Worm (Caenorhabditis elegans) whole organism, late embryonic: ENCODE data around the gene hlh-33.

Source experiments
- T23F11.4 ChIP-seq: fragments of 200-800 bp; sonication (Bioruptor generic); optimal IDR thresholded peaks from 2 replicates; lab custom pipeline; 2018; ENCODE audit warnings: mild to moderate bottlenecking, missing genetic modification characterization, missing compliant biosample characterization
- ahr-1 ChIP-seq: sonication (generic microtip); optimal IDR thresholded peaks from 2 replicates; lab custom pipeline; 2016; ENCODE audit warnings: missing genetic modification characterization, missing compliant biosample characterization
- ama-1 ChIP-seq: fragments of 150-350 bp; optimal IDR thresholded peaks from 2 replicates; lab custom pipeline; 2014
- ceh-19 ChIP-seq: fragments of 200-800 bp; sonication (Bioruptor generic); optimal IDR thresholded peaks from 2 replicates; lab custom pipeline; 2018; ENCODE audit warnings: mild to moderate bottlenecking, missing genetic modification characterization, missing compliant biosample characterization
- ceh-2 ChIP-seq: sonication (generic microtip); optimal IDR thresholded peaks from 2 replicates; lab custom pipeline; 2016; ENCODE audit warnings: missing genotype, missing genetic modification characterization, missing compliant biosample characterization
- ceh-22 ChIP-seq: sonication (generic microtip); optimal IDR thresholded peaks from 2 replicates; lab custom pipeline; 2017; ENCODE audit warnings: missing biosample characterization, missing genetic modification characterization
- ceh-24 ChIP-seq: sonication (generic microtip); optimal IDR thresholded peaks from 2 replicates; lab custom pipeline; 2016; ENCODE audit warnings: mild to moderate bottlenecking, missing genetic modification characterization, missing compliant biosample characterization
- ceh-34 ChIP-seq: sonication (generic microtip); optimal IDR thresholded peaks from 2 replicates; lab custom pipeline; 2016; ENCODE audit warnings: mild to moderate bottlenecking, missing genetic modification characterization, missing compliant biosample characterization
- ceh-45 ChIP-seq: fragments of 200-800 bp; sonication (Bioruptor generic); IDR thresholded peaks from 2 replicates; pipeline ENCODE4 v1.3.6; 2022; ENCODE audit warnings: missing genetic modification reagents, missing genetic modification characterization, missing compliant biosample characterization
- ceh-48 ChIP-seq: sonication (generic microtip); optimal IDR thresholded peaks from 2 replicates; lab custom pipeline; 2016; ENCODE audit warnings: missing genetic modification characterization, inconsistent platforms, missing compliant biosample characterization
- ceh-6 ChIP-seq: fragments of 200-800 bp; sonication (Bioruptor generic); optimal IDR thresholded peaks from 2 replicates; lab custom pipeline; 2018; ENCODE audit warnings: mild to moderate bottlenecking, missing genetic modification characterization, missing compliant biosample characterization
- che-1 ChIP-seq: sonication (generic microtip); optimal IDR thresholded peaks from 2 replicates; lab custom pipeline; 2016; ENCODE audit warnings: mild to moderate bottlenecking, missing genetic modification characterization, missing compliant biosample characterization
- ets-4 ChIP-seq: sonication (generic microtip); optimal IDR thresholded peaks from 2 replicates; lab custom pipeline; 2016; ENCODE audit warnings: missing genetic modification characterization, missing compliant biosample characterization
- eyg-1 ChIP-seq: sonication (generic microtip); optimal IDR thresholded peaks from 2 replicates; lab custom pipeline; 2016; ENCODE audit warnings: missing genotype, missing genetic modification characterization, missing compliant biosample characterization
- fkh-6 ChIP-seq: sonication (generic microtip); optimal IDR thresholded peaks from 2 replicates; lab custom pipeline; 2016; ENCODE audit warnings: missing genetic modification characterization, missing compliant biosample characterization
- hlh-13 ChIP-seq: fragments of 200-800 bp; sonication (Bioruptor generic); optimal IDR thresholded peaks from 2 replicates; lab custom pipeline; 2018; ENCODE audit warnings: mild to moderate bottlenecking, missing genetic modification characterization, missing compliant biosample characterization
- hlh-15 ChIP-seq: sonication (generic microtip); optimal IDR thresholded peaks from 2 replicates; lab custom pipeline; 2016; ENCODE audit warnings: missing genetic modification characterization, missing compliant biosample characterization
- lin-11 ChIP-seq: fragments of 200-800 bp; sonication (Bioruptor generic); optimal IDR thresholded peaks from 2 replicates; lab custom pipeline; 2018; ENCODE audit warnings: mild to moderate bottlenecking, missing genetic modification characterization, missing compliant biosample characterization
- madf-2 ChIP-seq: sonication (generic microtip); optimal IDR thresholded peaks from 2 replicates; lab custom pipeline; 2017; ENCODE audit warnings: missing genetic modification characterization, missing compliant biosample characterization
- mec-3 ChIP-seq: sonication (generic microtip); optimal IDR thresholded peaks from 2 replicates; lab custom pipeline; 2016; ENCODE audit warnings: borderline replicate concordance, missing genetic modification characterization, missing compliant biosample characterization
- nfya-1 ChIP-seq: sonication (generic microtip); optimal IDR thresholded peaks from 2 replicates; lab custom pipeline; 2017; ENCODE audit warnings: missing genetic modification characterization, mild to moderate bottlenecking, missing compliant biosample characterization, antibody characterized with exemption, moderate library complexity
- nhr-11 ChIP-seq: fragments of 150-350 bp; optimal IDR thresholded peaks from 2 replicates; lab custom pipeline; 2014; ENCODE audit warnings: missing biosample characterization, missing genetic modification characterization
- npax-4 ChIP-seq: sonication (generic microtip); optimal IDR thresholded peaks from 2 replicates; lab custom pipeline; 2016; ENCODE audit warnings: missing genetic modification characterization, missing compliant biosample characterization
- odd-2 ChIP-seq: sonication (generic microtip); optimal IDR thresholded peaks from 2 replicates; lab custom pipeline; 2017; ENCODE audit warnings: antibody characterized with exemption, mild to moderate bottlenecking, missing genetic modification characterization, missing compliant biosample characterization
- pag-3 ChIP-seq: sonication (generic microtip); optimal IDR thresholded peaks from 2 replicates; lab custom pipeline; 2016; ENCODE audit warnings: missing compliant biosample characterization, missing genetic modification characterization, borderline replicate concordance
- pax-1 ChIP-seq: fragments of 150-350 bp; optimal IDR thresholded peaks from 2 replicates; lab custom pipeline; 2014; ENCODE audit warnings: missing biosample characterization, missing genetic modification characterization
- pha-2 ChIP-seq: sonication (generic microtip); optimal IDR thresholded peaks from 2 replicates; lab custom pipeline; 2017; ENCODE audit warnings: mild to moderate bottlenecking, missing genetic modification characterization, missing compliant biosample characterization
- pqm-1 ChIP-seq: sonication (generic microtip); optimal IDR thresholded peaks from 2 replicates; lab custom pipeline; 2016; ENCODE audit warnings: missing genetic modification characterization, missing compliant biosample characterization
- pros-1 ChIP-seq: fragments of 150-350 bp; optimal IDR thresholded peaks from 2 replicates; lab custom pipeline; 2014; ENCODE audit warnings: missing biosample characterization, missing genetic modification reagents, missing genetic modification characterization
- ref-2 ChIP-seq: sonication (generic microtip); optimal IDR thresholded peaks from 2 replicates; lab custom pipeline; 2016; ENCODE audit warnings: missing genetic modification characterization, missing compliant biosample characterization
- sdc-2 ChIP-seq: sonication (generic microtip); optimal IDR thresholded peaks from 2 replicates; lab custom pipeline; 2016; ENCODE audit warnings: missing genotype, missing genetic modification characterization, missing compliant biosample characterization
- sox-2 ChIP-seq: fragments of 200-800 bp; sonication (Bioruptor generic); IDR thresholded peaks from 2 replicates; pipeline ENCODE4 v1.3.6; 2022; ENCODE audit warnings: missing genetic modification reagents, missing genetic modification characterization, missing compliant biosample characterization
- sox-4 ChIP-seq: sonication (generic microtip); optimal IDR thresholded peaks from 2 replicates; lab custom pipeline; 2017; ENCODE audit warnings: mild to moderate bottlenecking, missing genetic modification characterization, inconsistent platforms, missing compliant biosample characterization
- syd-9 ChIP-seq: sonication (generic microtip); optimal IDR thresholded peaks from 2 replicates; lab custom pipeline; 2016; ENCODE audit warnings: mild to moderate bottlenecking, missing genetic modification characterization, moderate library complexity, missing compliant biosample characterization
- tbx-7 ChIP-seq: sonication (generic microtip); optimal IDR thresholded peaks from 2 replicates; lab custom pipeline; 2016; ENCODE audit warnings: missing genotype, missing genetic modification characterization, missing compliant biosample characterization
- ttx-3 ChIP-seq: sonication (generic microtip); optimal IDR thresholded peaks from 2 replicates; lab custom pipeline; 2016; ENCODE audit warnings: missing genetic modification reagents, missing genetic modification characterization, missing compliant biosample characterization
- unc-3 ChIP-seq, 2 experiments: fragments of 200-800 bp in 1 of 2; sonication (Bioruptor generic) in 1 of 2; sonication (generic microtip) in 1 of 2; conservative IDR thresholded peaks in 1 of 2; optimal IDR thresholded peaks in 1 of 2; 2 replicates each; pipeline versions ENCODE4 v1.3.6 to Lab custom; 2016 to 2022; ENCODE audit warnings: missing compliant biosample characterization in 2 of 2, missing genetic modification characterization in 2 of 2, missing genetic modification reagents in 1 of 2
- unc-42 ChIP-seq: sonication (generic microtip); optimal IDR thresholded peaks from 2 replicates; lab custom pipeline; 2016; ENCODE audit warnings: missing genotype, missing genetic modification characterization, missing compliant biosample characterization
- unc-86 ChIP-seq: sonication (generic microtip); optimal IDR thresholded peaks from 2 replicates; lab custom pipeline; 2016; ENCODE audit warnings: missing genetic modification characterization, missing compliant biosample characterization
- zip-5 ChIP-seq: sonication (generic microtip); optimal IDR thresholded peaks from 2 replicates; lab custom pipeline; 2016; ENCODE audit warnings: missing genetic modification characterization, missing compliant biosample characterization

Gene hlh-33

ce11 chrIII:1848747-1849146 lies 6.4 kb upstream of the hlh-33 start, which contains the start of gene pqn-82:
Gene pqn-82 (plus strand): TSS chrIII:1849047.
- TF ChIP-seq pha-2 (tag; lab: Kevin White, UChicago) (no peak), unc-86 (tag; lab: Kevin White, UChicago) (no peak), syd-9 (tag; lab: Kevin White, UChicago) (no peak), ama-1 (lab: Kevin White, UChicago) (no peak), pag-3 (no peak), hlh-13 (GFP tag; lab: Kevin White, UChicago) (no peak), ref-2 (tag; lab: Kevin White, UChicago) (no peak), unc-3 (GFP tag; conservative IDR thresholded peaks at IDR 0.05; lab: Robert Waterston, UW) (no peak), unc-3 (tag; optimal IDR thresholded peaks at IDR 0.05; lab: Kevin White, UChicago) (no peak), ceh-2 (tag; lab: Kevin White, UChicago) (no peak), lin-11 (tag; lab: Kevin White, UChicago) (no peak), sox-4 (no peak), nfya-1 (tag; lab: Kevin White, UChicago) (no peak), ahr-1 (tag; lab: Kevin White, UChicago) (no peak), pros-1 (tag; lab: Kevin White, UChicago) (no peak), ceh-24 (no peak), fkh-6 (no peak), ceh-22 (tag; lab: Kevin White, UChicago) (no peak), pqm-1 (tag; lab: Kevin White, UChicago) (no peak)
- TF ChIP-seq, all 69 proteins: peak for 0

- no peak for TF ChIP-seq syd-9 (tag; lab: Kevin White, UChicago)
- no peak for TF ChIP-seq pag-3
- no peak for TF ChIP-seq pqm-1 (tag; lab: Kevin White, UChicago)
- TF ChIP-seq madf-2: no peak
- TF ChIP-seq unc-42: no peak
- TF ChIP-seq ceh-6 (GFP tag; lab: Kevin White, UChicago): no peak
- no peak for TF ChIP-seq che-1 (tag; lab: Kevin White, UChicago)
- TF ChIP-seq ceh-48 (tag; lab: Kevin White, UChicago): no peak
- TF ChIP-seq ttx-3 (tag; lab: Kevin White, UChicago): no peak
- no peak for TF ChIP-seq T23F11.4 (GFP tag; lab: Kevin White, UChicago)
- no peak for TF ChIP-seq sox-2 (GFP tag; lab: Robert Waterston, UW)
- TF ChIP-seq ceh-19 (GFP tag; lab: Kevin White, UChicago): no peak
- TF ChIP-seq eyg-1 (tag; lab: Kevin White, UChicago): no peak
- no peak for TF ChIP-seq ceh-45 (GFP tag; lab: Robert Waterston, UW)
- TF ChIP-seq zip-5 (tag; lab: Kevin White, UChicago): no peak
- no peak for TF ChIP-seq tbx-7 (tag; lab: Kevin White, UChicago)
- TF ChIP-seq ets-4: no peak
- TF ChIP-seq pax-1 (tag; lab: Kevin White, UChicago): no peak
- no peak for TF ChIP-seq ref-2 (tag; lab: Kevin White, UChicago)
These were observed 3.0 kb upstream of the hlh-33 start for ce11 chrIII:1852126-1852717.

ce11 chrIII:1853944-1854343 lies 1.2 kb upstream of the hlh-33 start:
- no peak for TF ChIP-seq nhr-11 (tag; lab: Kevin White, UChicago)
- no peak for TF ChIP-seq zip-5 (tag; lab: Kevin White, UChicago)
- TF ChIP-seq pax-1 (tag; lab: Kevin White, UChicago): no peak
- TF ChIP-seq pros-1 (tag; lab: Kevin White, UChicago): no peak
- no peak for TF ChIP-seq npax-4 (tag; lab: Kevin White, UChicago)
- TF ChIP-seq mec-3 (tag; lab: Kevin White, UChicago): no peak
- no peak for TF ChIP-seq odd-2 (tag; lab: Kevin White, UChicago)
- TF ChIP-seq ceh-34: no peak
- no peak for TF ChIP-seq madf-2
- no peak for TF ChIP-seq hlh-15 (tag; lab: Kevin White, UChicago)
- TF ChIP-seq ceh-2 (tag; lab: Kevin White, UChicago): no peak
- TF ChIP-seq sdc-2 (tag; lab: Kevin White, UChicago): no peak
- no peak for TF ChIP-seq ceh-45 (GFP tag; lab: Robert Waterston, UW)
- TF ChIP-seq pqm-1 (tag; lab: Kevin White, UChicago): no peak
- TF ChIP-seq lin-11 (tag; lab: Kevin White, UChicago): no peak
